Fruit fly (Drosophila melanogaster) whole organism, embryonic: Measurements from ENCODE around the gene Trhn.

ENCODE experiments used
- BtbVII ChIP-seq: fragments of 200-800 bp; sonication (Bioruptor generic); optimal IDR thresholded peaks from 3 replicates; lab custom pipeline; 2017; ENCODE audit warnings: missing biosample characterization, mild to moderate bottlenecking, missing genetic modification characterization
- C15 ChIP-seq: fragments of 200-800 bp; sonication (Bioruptor generic); IDR thresholded peaks from 3 replicates; pipeline ENCODE4 v1.3.6; 2022; ENCODE audit warnings: missing biosample characterization, missing genetic modification characterization
- CG10267 ChIP-seq: fragments of 200-800 bp; sonication (Bioruptor generic); optimal IDR thresholded peaks from 2 replicates; lab custom pipeline; 2018; ENCODE audit warnings: missing biosample characterization, mild to moderate bottlenecking, missing genetic modification characterization, moderate library complexity
- CG10565 ChIP-seq: fragments of 200-800 bp; sonication (Bioruptor generic); optimal IDR thresholded peaks from 3 replicates; lab custom pipeline; 2016; ENCODE audit warnings: missing biosample characterization, mild to moderate bottlenecking, missing genetic modification characterization
- CG11504 ChIP-seq: fragments of 200-800 bp; sonication (Bioruptor generic); optimal IDR thresholded peaks from 3 replicates; lab custom pipeline; 2019; ENCODE audit warnings: missing biosample characterization, mild to moderate bottlenecking, missing genetic modification characterization, moderate library complexity
- CG1233 ChIP-seq: fragments of 200-800 bp; sonication (Bioruptor generic); optimal IDR thresholded peaks from 4 replicates; lab custom pipeline; 2018; ENCODE audit warnings: missing biosample characterization, mild to moderate bottlenecking, missing genetic modification characterization
- CG14050 ChIP-seq: fragments of 200-800 bp; sonication (Bioruptor generic); IDR thresholded peaks from 3 replicates; pipeline ENCODE4 v1.3.6; 2022; ENCODE audit warnings: missing biosample characterization, missing genetic modification characterization
- CG15073 ChIP-seq: fragments of 200-800 bp; sonication (Bioruptor generic); optimal IDR thresholded peaks from 2 replicates; lab custom pipeline; 2016; ENCODE audit warnings: missing biosample characterization, missing genetic modification characterization
- CG17359 ChIP-seq: fragments of 200-800 bp; sonication (Bioruptor generic); optimal IDR thresholded peaks from 3 replicates; lab custom pipeline; 2018; ENCODE audit warnings: missing biosample characterization, mild to moderate bottlenecking, missing genetic modification characterization, moderate library complexity
- CG17568 ChIP-seq: fragments of 200-800 bp; sonication (Bioruptor generic); optimal IDR thresholded peaks from 2 replicates; lab custom pipeline; 2018; ENCODE audit warnings: missing biosample characterization, mild to moderate bottlenecking, missing genetic modification characterization, moderate library complexity
- CG1792 ChIP-seq: fragments of 200-800 bp; sonication (Bioruptor generic); optimal IDR thresholded peaks from 2 replicates; lab custom pipeline; 2016; ENCODE audit warnings: missing biosample characterization, missing genetic modification characterization
- CG18476 ChIP-seq: fragments of 200-800 bp; sonication (Bioruptor generic); optimal IDR thresholded peaks from 2 replicates; lab custom pipeline; 2016; ENCODE audit warnings: missing biosample characterization, mild to moderate bottlenecking, missing genetic modification characterization
- CG30431 ChIP-seq: fragments of 200-800 bp; sonication (Bioruptor generic); optimal IDR thresholded peaks from 2 replicates; lab custom pipeline; 2017; ENCODE audit warnings: missing biosample characterization, missing genetic modification characterization
- CG3163 ChIP-seq: fragments of 200-800 bp; sonication (Bioruptor generic); optimal IDR thresholded peaks from 3 replicates; lab custom pipeline; 2016; ENCODE audit warnings: missing biosample characterization, missing genetic modification characterization
- CG34224 ChIP-seq: fragments of 200-800 bp; sonication (Bioruptor generic); IDR thresholded peaks from 3 replicates; pipeline ENCODE4 v1.3.6; 2022; ENCODE audit warnings: missing biosample characterization, missing genetic modification characterization; ENCODE audit not compliant: partially characterized antibody
- CG3847 ChIP-seq: fragments of 200-800 bp; sonication (Bioruptor generic); IDR thresholded peaks from 2 replicates; pipeline ENCODE4 v1.3.6; 2022; ENCODE audit warnings: missing biosample characterization, missing genetic modification characterization
- CG42726 ChIP-seq: fragments of 200-800 bp; sonication (Bioruptor generic); IDR thresholded peaks from 2 replicates; pipeline ENCODE4 v1.3.6; 2022; ENCODE audit warnings: missing biosample characterization, missing genetic modification characterization; ENCODE audit not compliant: partially characterized antibody
- CG5245 ChIP-seq: fragments of 200-800 bp; sonication (Bioruptor generic); optimal IDR thresholded peaks from 3 replicates; lab custom pipeline; 2016; ENCODE audit warnings: missing biosample characterization, missing genetic modification characterization
- CG9932 ChIP-seq: fragments of 200-800 bp; sonication (Bioruptor generic); IDR thresholded peaks from 2 replicates; pipeline ENCODE4 v1.3.6; 2022; ENCODE audit warnings: missing biosample characterization, missing genetic modification characterization
- CTCF ChIP-seq: fragments of 200-800 bp; sonication (Bioruptor generic); optimal IDR thresholded peaks from 2 replicates; lab custom pipeline; 2017; ENCODE audit warnings: missing biosample characterization, mild to moderate bottlenecking, missing genetic modification characterization, moderate library complexity
- Chrac-16 ChIP-seq: fragments of 200-800 bp; sonication (Bioruptor generic); optimal IDR thresholded peaks from 3 replicates; lab custom pipeline; 2016; ENCODE audit warnings: missing biosample characterization, missing genetic modification characterization
- D19B ChIP-seq: fragments of 200-800 bp; sonication (Bioruptor generic); optimal IDR thresholded peaks from 2 replicates; lab custom pipeline; 2017; ENCODE audit warnings: missing biosample characterization, mild to moderate bottlenecking, missing genetic modification characterization
- Dip3 ChIP-seq: fragments of 200-800 bp; sonication (Bioruptor generic); optimal IDR thresholded peaks from 3 replicates; lab custom pipeline; 2016; ENCODE audit warnings: missing biosample characterization, missing genetic modification characterization
- Lpt ChIP-seq: fragments of >200 bp; optimal IDR thresholded peaks from 2 replicates; lab custom pipeline; 2018; ENCODE audit warnings: missing biosample characterization, missing genetic modification characterization
- MTF-1 ChIP-seq: fragments of 200-800 bp; sonication (Bioruptor generic); optimal IDR thresholded peaks from 2 replicates; lab custom pipeline; 2018; ENCODE audit warnings: missing biosample characterization, mild to moderate bottlenecking, missing genetic modification characterization, borderline replicate concordance
- Max ChIP-seq: fragments of 200-800 bp; sonication (Bioruptor generic); optimal IDR thresholded peaks from 2 replicates; lab custom pipeline; 2016; ENCODE audit warnings: missing biosample characterization, mild to moderate bottlenecking, missing genetic modification characterization
- NFAT ChIP-seq: fragments of 200-800 bp; sonication (Bioruptor generic); IDR thresholded peaks from 2 replicates; pipeline ENCODE4 v1.3.6; 2022; ENCODE audit warnings: missing biosample characterization, missing genetic modification characterization
- Optix ChIP-seq: fragments of 200-800 bp; sonication (Bioruptor generic); IDR thresholded peaks from 3 replicates; pipeline ENCODE4 v1.3.6; 2022; ENCODE audit warnings: missing biosample characterization, missing genetic modification characterization
- Xrp1 ChIP-seq: fragments of 200-800 bp; sonication (Bioruptor generic); IDR thresholded peaks from 2 replicates; pipeline ENCODE4 v1.3.6; 2022; ENCODE audit warnings: missing biosample characterization, missing genetic modification characterization
- btn ChIP-seq: fragments of 200-800 bp; sonication (Bioruptor generic); optimal IDR thresholded peaks from 2 replicates; lab custom pipeline; 2016; ENCODE audit warnings: missing biosample characterization, missing genetic modification characterization
- caup ChIP-seq: fragments of 200-800 bp; sonication (Bioruptor generic); optimal IDR thresholded peaks from 3 replicates; lab custom pipeline; 2017; ENCODE audit warnings: missing biosample characterization, mild to moderate bottlenecking, missing genetic modification characterization, moderate library complexity; ENCODE audit not compliant: severe bottlenecking
- cwo ChIP-seq: fragments of 200-800 bp; sonication (Bioruptor generic); optimal IDR thresholded peaks from 3 replicates; lab custom pipeline; 2017; ENCODE audit warnings: missing biosample characterization, missing genetic modification characterization, mild to moderate bottlenecking, moderate library complexity, missing genetic modification reagents
- fd102C ChIP-seq: fragments of 200-800 bp; sonication (Bioruptor generic); optimal IDR thresholded peaks from 2 replicates; lab custom pipeline; 2018; ENCODE audit warnings: missing biosample characterization, mild to moderate bottlenecking, missing genetic modification characterization, moderate library complexity
- fru ChIP-seq: fragments of >200 bp; optimal IDR thresholded peaks from 2 replicates; lab custom pipeline; 2017
- gce ChIP-seq: fragments of 200-800 bp; sonication (Bioruptor generic); IDR thresholded peaks from 3 replicates; pipeline ENCODE4 v1.3.6; 2022; ENCODE audit warnings: missing biosample characterization, missing genetic modification characterization
- h ChIP-seq: fragments of >200 bp; optimal IDR thresholded peaks from 2 replicates; lab custom pipeline; 2017
- hb ChIP-seq: fragments of 200-800 bp; sonication (Bioruptor generic); IDR thresholded peaks from 3 replicates; pipeline ENCODE4 v1.3.6; 2022; ENCODE audit warnings: missing biosample characterization, missing genetic modification characterization; ENCODE audit not compliant: partially characterized antibody
- lbe ChIP-seq: fragments of 200-800 bp; sonication (Bioruptor generic); optimal IDR thresholded peaks from 2 replicates; lab custom pipeline; 2016; ENCODE audit warnings: missing biosample characterization, mild to moderate bottlenecking, missing genetic modification characterization
- nau ChIP-seq: fragments of 200-800 bp; sonication (Bioruptor generic); optimal IDR thresholded peaks from 3 replicates; lab custom pipeline; 2017; ENCODE audit warnings: missing biosample characterization, mild to moderate bottlenecking, missing genetic modification characterization, missing genetic modification reagents
- nerfin-2 ChIP-seq: fragments of 200-800 bp; sonication (Bioruptor generic); IDR thresholded peaks from 2 replicates; pipeline ENCODE4 v1.3.6; 2022; ENCODE audit warnings: missing biosample characterization, missing genetic modification characterization; ENCODE audit not compliant: partially characterized antibody
- org-1 ChIP-seq: fragments of 200-800 bp; sonication (Bioruptor generic); optimal IDR thresholded peaks from 2 replicates; lab custom pipeline; 2017; ENCODE audit warnings: missing biosample characterization, missing genetic modification characterization
- pho ChIP-seq: fragments of 200-800 bp; sonication (Bioruptor generic); optimal IDR thresholded peaks from 2 replicates; lab custom pipeline; 2016; ENCODE audit warnings: missing biosample characterization, missing genetic modification characterization
- pita ChIP-seq: fragments of 200-800 bp; sonication (Bioruptor generic); optimal IDR thresholded peaks from 2 replicates; lab custom pipeline; 2017; ENCODE audit warnings: missing biosample characterization, mild to moderate bottlenecking, missing genetic modification characterization
- pum ChIP-seq: fragments of 200-800 bp; sonication (Bioruptor generic); optimal IDR thresholded peaks from 2 replicates; lab custom pipeline; 2016; ENCODE audit warnings: missing biosample characterization, missing genetic modification characterization
- pzg ChIP-seq: fragments of 200-800 bp; sonication (Bioruptor generic); optimal IDR thresholded peaks from 3 replicates; lab custom pipeline; 2018; ENCODE audit warnings: missing biosample characterization, mild to moderate bottlenecking, missing genetic modification characterization, moderate library complexity
- sens-2 ChIP-seq: fragments of 200-800 bp; sonication (Bioruptor generic); IDR thresholded peaks from 2 replicates; pipeline ENCODE4 v1.3.6; 2022; ENCODE audit warnings: missing biosample characterization, missing genetic modification characterization
- stwl ChIP-seq: fragments of 200-800 bp; sonication (Bioruptor generic); optimal IDR thresholded peaks from 3 replicates; lab custom pipeline; 2018; ENCODE audit warnings: missing biosample characterization, mild to moderate bottlenecking, missing genetic modification characterization, moderate library complexity
- tgo ChIP-seq: fragments of 200-800 bp; sonication (Bioruptor generic); IDR thresholded peaks from 3 replicates; pipeline ENCODE4 v1.3.6; 2022; ENCODE audit warnings: missing biosample characterization, missing genetic modification characterization
- tll ChIP-seq, 2 experiments: fragments of 200-800 bp in 1 of 2; fragments of >200 bp in 1 of 2; sonication (Bioruptor generic) in 1 of 2; optimal IDR thresholded peaks; 2 replicates each; lab custom pipeline; 2017 to 2019; ENCODE audit warnings: missing biosample characterization in 2 of 2, missing genetic modification characterization in 2 of 2, mild to moderate bottlenecking in 1 of 2, moderate library complexity in 1 of 2
- toy ChIP-seq: fragments of 200-800 bp; sonication (Bioruptor generic); IDR thresholded peaks from 2 replicates; pipeline ENCODE4 v1.3.6; 2022; ENCODE audit warnings: missing biosample characterization, missing genetic modification characterization
- wor ChIP-seq: fragments of 200-800 bp; sonication (Bioruptor generic); IDR thresholded peaks from 2 replicates; pipeline ENCODE4 v1.3.6; 2022; ENCODE audit warnings: missing biosample characterization, missing genetic modification characterization
- zen2 ChIP-seq: fragments of 200-800 bp; sonication (Bioruptor generic); IDR thresholded peaks from 3 replicates; pipeline ENCODE4 v1.3.6; 2022; ENCODE audit warnings: missing biosample characterization, missing genetic modification characterization; ENCODE audit not compliant: partially characterized antibody

The Trhn gene

DNA sequence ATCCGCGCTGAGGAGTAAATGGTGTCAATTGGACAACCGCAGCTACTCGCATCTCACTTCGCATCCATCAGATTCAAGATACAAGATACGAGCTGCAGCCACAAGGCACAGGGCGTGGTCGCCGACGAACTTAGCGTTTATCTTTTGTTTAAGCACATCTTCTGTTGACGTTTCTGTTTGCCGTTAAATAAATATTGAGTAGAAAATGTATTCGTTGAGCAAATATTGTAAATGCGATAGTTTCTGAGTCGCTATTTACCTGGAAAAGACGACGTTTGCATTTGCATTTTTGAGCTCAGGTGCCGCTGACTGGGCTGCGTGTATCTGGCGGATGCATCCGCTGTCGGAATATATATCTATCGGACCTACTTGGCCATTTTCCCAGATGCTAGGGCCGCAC is 26.7 kb downstream of the Trhn start (continued):
- TF ChIP-seq CG10565 (no peak), CG3163 (GFP tag; lab: Kevin White, UChicago) (peak; percentile 7), CG42726 (GFP tag; lab: Robert Waterston, UW) (no peak), CG1792 (GFP tag; lab: Kevin White, UChicago) (peak; percentile 38), CG18476 (peak; percentile 41), CG17568 (GFP tag; lab: Kevin White, UChicago) (peak; percentile 84), BtbVII (GFP tag; lab: Kevin White, UChicago) (no peak), CG14050 (GFP tag; lab: Robert Waterston, UW) (peak; percentile 22; the same call in 1 of the 3 replicates), nau (peak; percentile 62), cwo (no peak), CTCF (GFP tag; lab: Kevin White, UChicago) (peak; percentile 28), CG15073 (no peak), C15 (GFP tag; lab: Robert Waterston, UW) (no peak), Max (GFP tag; lab: Kevin White, UChicago) (no peak), lbe (no peak), Lpt (GFP tag; lab: Kevin White, UChicago) (no peak), MTF-1 (GFP tag; lab: Kevin White, UChicago) (peak; percentile 87), Xrp1 (peak; percentile 79), zen2 (GFP tag; lab: Robert Waterston, UW) (no peak), stwl (tag; lab: Kevin White, UChicago) (peak; percentile 1), pum (no peak), wor (GFP tag; lab: Robert Waterston, UW) (no peak), tgo (GFP tag; lab: Robert Waterston, UW) (no peak), toy (GFP tag; lab: Robert Waterston, UW) (no peak), CG34224 (GFP tag; lab: Robert Waterston, UW) (no peak), nerfin-2 (GFP tag; lab: Robert Waterston, UW) (no peak), Optix (GFP tag; lab: Robert Waterston, UW) (no peak), btn (peak; percentile 49), CG11504 (tag; lab: Kevin White, UChicago) (peak; percentile 56), pho (no peak), NFAT (GFP tag; lab: Robert Waterston, UW) (no peak), hb (GFP tag; lab: Robert Waterston, UW) (no peak), Dip3 (GFP tag; lab: Kevin White, UChicago) (no peak), CG10267 (tag; lab: Kevin White, UChicago) (no peak), CG17359 (tag; lab: Kevin White, UChicago) (peak; percentile 71), tll (GFP tag; optimal IDR thresholded peaks at IDR 0.05; lab: Kevin White, UChicago) (peak in 1 of 2 experiments; percentile 97), sens-2 (GFP tag; lab: Robert Waterston, UW) (0 out of 2 replicates have a peak, but pooled peaks have one; percentile 34), fd102C (peak; percentile 98), Chrac-16 (GFP tag; lab: Kevin White, UChicago) (no peak), caup (GFP tag; lab: Kevin White, UChicago) (peak; percentile 25), CG5245 (GFP tag; lab: Kevin White, UChicago) (no peak), pzg (no peak), pita (GFP tag; lab: Kevin White, UChicago) (no peak), gce (GFP tag; lab: Robert Waterston, UW) (peak; percentile 76), D19B (GFP tag; lab: Kevin White, UChicago) (no peak), org-1 (peak; percentile 52), h (no peak), CG3847 (GFP tag; lab: Robert Waterston, UW) (no peak), CG1233 (GFP tag; lab: Kevin White, UChicago) (peak; percentile 86), CG30431 (GFP tag; lab: Kevin White, UChicago) (peak; percentile 1), CG9932 (GFP tag; lab: Robert Waterston, UW) (no peak), fru (lab: Kevin White, UChicago) (no peak)
